Worm (Caenorhabditis elegans) whole organism, L4 larva: Measurements from ENCODE around the gene C14A4.13.
A peak's percentile ranks its signal among the peaks of the same experiment; 100 is the strongest.

Experiments
- F10B5.3 ChIP-seq: sonication (generic microtip); optimal IDR thresholded peaks from 2 replicates; lab custom pipeline; 2016; ENCODE audit warnings: mild to moderate bottlenecking, missing genetic modification characterization, missing compliant biosample characterization
- F26F4.8 ChIP-seq: fragments of 200-800 bp; sonication (Bioruptor generic); conservative IDR thresholded peaks from 2 replicates; pipeline ENCODE4 v1.3.6; 2022; ENCODE audit warnings: missing genetic modification characterization, missing compliant biosample characterization
- T26A8.4 ChIP-seq: fragments of 200-800 bp; sonication (Bioruptor generic); IDR thresholded peaks from 2 replicates; pipeline ENCODE4 v1.3.6; 2022; ENCODE audit warnings: missing genetic modification characterization, missing compliant biosample characterization
- Y48G9A.11 ChIP-seq: fragments of 200-800 bp; sonication (Bioruptor generic); IDR thresholded peaks from 2 replicates; pipeline ENCODE4 v1.3.6; 2022; ENCODE audit warnings: missing genetic modification reagents, missing genetic modification characterization, missing compliant biosample characterization
- Y5F2A.4 ChIP-seq: fragments of 200-800 bp; sonication (Bioruptor generic); optimal IDR thresholded peaks from 2 replicates; lab custom pipeline; 2018; ENCODE audit warnings: mild to moderate bottlenecking, missing genetic modification characterization, missing compliant biosample characterization
- Y75B8A.6 ChIP-seq: fragments of 200-800 bp; sonication (Bioruptor generic); IDR thresholded peaks from 2 replicates; pipeline ENCODE4 v1.3.6; 2022; ENCODE audit warnings: missing genetic modification reagents, missing genetic modification characterization, missing compliant biosample characterization
- ama-1 ChIP-seq: fragments of 150-350 bp; optimal IDR thresholded peaks from 2 replicates; lab custom pipeline; 2014; ENCODE audit warnings: inconsistent platforms, mixed read lengths
- attf-4 ChIP-seq: sonication (generic microtip); optimal IDR thresholded peaks from 3 replicates; lab custom pipeline; 2017; ENCODE audit warnings: missing biosample characterization, missing genetic modification characterization
- ceh-44 ChIP-seq: fragments of 200-800 bp; sonication (Bioruptor generic); IDR thresholded peaks from 2 replicates; pipeline ENCODE4 v1.3.6; 2022; ENCODE audit warnings: missing genetic modification reagents, missing genetic modification characterization, missing compliant biosample characterization
- ctbp-1 ChIP-seq: fragments of 200-800 bp; sonication (Bioruptor generic); IDR thresholded peaks from 2 replicates; pipeline ENCODE4 v1.3.6; 2022; ENCODE audit warnings: missing genetic modification reagents, missing genetic modification characterization, missing compliant biosample characterization
- daf-16 ChIP-seq, 3 experiments: sonication (generic microtip); optimal IDR thresholded peaks; 2 replicates each; lab custom pipeline; 2016 to 2017; ENCODE audit warnings: missing genetic modification characterization in 3 of 3, missing genetic modification reagents in 3 of 3, mild to moderate bottlenecking in 2 of 3, missing compliant biosample characterization in 2 of 3, missing biosample characterization in 1 of 3, moderate library complexity in 1 of 3
- daf-19 ChIP-seq: fragments of 200-800 bp; sonication (Bioruptor generic); conservative IDR thresholded peaks from 2 replicates; pipeline ENCODE4 v1.3.6; 2022; ENCODE audit warnings: missing genetic modification characterization, missing compliant biosample characterization
- daf-8 ChIP-seq: fragments of 200-800 bp; sonication (Bioruptor generic); IDR thresholded peaks from 2 replicates; pipeline ENCODE4 v1.3.6; 2022; ENCODE audit warnings: missing genetic modification characterization, missing compliant biosample characterization
- dmd-6 ChIP-seq: fragments of 200-800 bp; sonication (Bioruptor generic); IDR thresholded peaks from 2 replicates; pipeline ENCODE4 v1.3.6; 2022; ENCODE audit warnings: missing genetic modification reagents, missing genetic modification characterization, missing compliant biosample characterization
- dpl-1 ChIP-seq: fragments of 150-350 bp; optimal IDR thresholded peaks from 2 replicates; lab custom pipeline; 2014; ENCODE audit warnings: missing biosample characterization, missing genetic modification reagents, missing genetic modification characterization
- dve-1 ChIP-seq: sonication (generic microtip); optimal IDR thresholded peaks from 2 replicates; lab custom pipeline; 2017; ENCODE audit warnings: antibody characterized with exemption, mild to moderate bottlenecking, missing genetic modification characterization, missing compliant biosample characterization; ENCODE audit not compliant: insufficient read depth
- egl-27 ChIP-seq: sonication (generic microtip); optimal IDR thresholded peaks from 3 replicates; lab custom pipeline; 2017; ENCODE audit warnings: missing biosample characterization, missing genetic modification reagents, missing genetic modification characterization
- egl-43 ChIP-seq: fragments of 200-800 bp; sonication (Bioruptor generic); IDR thresholded peaks from 2 replicates; pipeline ENCODE4 v1.3.6; 2022; ENCODE audit warnings: missing genetic modification reagents, missing genetic modification characterization, missing compliant biosample characterization
- gei-8 ChIP-seq: fragments of 200-800 bp; sonication (Bioruptor generic); optimal IDR thresholded peaks from 2 replicates; lab custom pipeline; 2018; ENCODE audit warnings: mild to moderate bottlenecking, missing genetic modification characterization, missing compliant biosample characterization
- hif-1 ChIP-seq, 2 experiments: sonication (generic microtip); optimal IDR thresholded peaks; 2 replicates each; lab custom pipeline; 2016 to 2017; ENCODE audit warnings: missing compliant biosample characterization in 2 of 2, missing genetic modification characterization in 2 of 2, missing genetic modification reagents in 2 of 2, missing genotype in 2 of 2, mild to moderate bottlenecking in 1 of 2
- hlh-11 ChIP-seq: fragments of 200-800 bp; sonication (Bioruptor generic); optimal IDR thresholded peaks from 2 replicates; lab custom pipeline; 2018; ENCODE audit warnings: mild to moderate bottlenecking, missing genetic modification characterization, missing compliant biosample characterization
- jun-1 ChIP-seq: fragments of 150-350 bp; optimal IDR thresholded peaks from 2 replicates; lab custom pipeline; 2014; ENCODE audit warnings: missing biosample characterization, missing genetic modification reagents, missing genetic modification characterization
- lim-7 ChIP-seq: fragments of 200-800 bp; sonication (Bioruptor generic); IDR thresholded peaks from 2 replicates; pipeline ENCODE4 v1.3.6; 2022; ENCODE audit warnings: missing genetic modification characterization, missing compliant biosample characterization
- lin-13 ChIP-seq: fragments of 150-350 bp; optimal IDR thresholded peaks from 2 replicates; lab custom pipeline; 2014; ENCODE audit warnings: missing biosample characterization, missing genetic modification reagents, missing genetic modification characterization
- lin-15B ChIP-seq: fragments of 150-350 bp; sonication (generic microtip); optimal IDR thresholded peaks from 3 replicates; lab custom pipeline; 2014; ENCODE audit warnings: missing biosample characterization, missing genetic modification characterization
- lin-38 ChIP-seq: fragments of 200-800 bp; sonication (Bioruptor generic); IDR thresholded peaks from 2 replicates; pipeline ENCODE4 v1.3.6; 2022; ENCODE audit warnings: missing genetic modification reagents, missing genetic modification characterization, missing compliant biosample characterization
- lsy-2 ChIP-seq, 2 experiments: fragments of 150-350 bp in 1 of 2; sonication (generic microtip) in 1 of 2; optimal IDR thresholded peaks; 2 replicates each; lab custom pipeline; 2014 to 2017; ENCODE audit warnings: missing biosample characterization in 2 of 2, missing genetic modification characterization in 2 of 2
- mes-2 ChIP-seq: sonication (generic microtip); optimal IDR thresholded peaks from 2 replicates; lab custom pipeline; 2016; ENCODE audit warnings: missing genotype, mild to moderate bottlenecking, missing genetic modification characterization, missing compliant biosample characterization; ENCODE audit not compliant: poor library complexity, severe bottlenecking
- mxl-3 ChIP-seq: fragments of 200-800 bp; sonication (Bioruptor generic); optimal IDR thresholded peaks from 2 replicates; lab custom pipeline; 2018; ENCODE audit warnings: mild to moderate bottlenecking, missing genetic modification characterization, missing compliant biosample characterization
- nhr-111 ChIP-seq: fragments of 200-800 bp; sonication (Bioruptor generic); optimal IDR thresholded peaks from 2 replicates; lab custom pipeline; 2018; ENCODE audit warnings: mild to moderate bottlenecking, missing genetic modification characterization, missing compliant biosample characterization
- nhr-25 ChIP-seq: sonication (generic microtip); optimal IDR thresholded peaks from 2 replicates; lab custom pipeline; 2017; ENCODE audit warnings: missing genetic modification characterization, mild to moderate bottlenecking, missing compliant biosample characterization, antibody characterized with exemption, moderate library complexity, borderline replicate concordance; ENCODE audit not compliant: insufficient read depth
- nhr-28 ChIP-seq: fragments of 150-350 bp; optimal IDR thresholded peaks from 2 replicates; lab custom pipeline; 2014; ENCODE audit warnings: missing biosample characterization, missing genetic modification characterization
- nhr-42 ChIP-seq: fragments of 200-800 bp; sonication (Bioruptor generic); IDR thresholded peaks from 2 replicates; pipeline ENCODE4 v1.3.6; 2022; ENCODE audit warnings: missing genetic modification characterization, missing compliant biosample characterization
- nhr-6 ChIP-seq: fragments of 150-350 bp; optimal IDR thresholded peaks from 2 replicates; lab custom pipeline; 2014; ENCODE audit warnings: missing biosample characterization, missing genetic modification characterization
- nhr-76 ChIP-seq: fragments of 150-350 bp; optimal IDR thresholded peaks from 2 replicates; lab custom pipeline; 2014; ENCODE audit warnings: missing biosample characterization, missing genetic modification characterization
- nhr-77 ChIP-seq: fragments of 150-350 bp; optimal IDR thresholded peaks from 2 replicates; lab custom pipeline; 2014; ENCODE audit warnings: missing biosample characterization, missing genetic modification characterization
- php-3 ChIP-seq: fragments of 200-800 bp; sonication (Bioruptor generic); IDR thresholded peaks from 2 replicates; pipeline ENCODE4 v1.3.6; 2022; ENCODE audit warnings: missing genetic modification reagents, missing genetic modification characterization, missing compliant biosample characterization
- pqm-1 ChIP-seq: sonication (generic microtip); optimal IDR thresholded peaks from 2 replicates; lab custom pipeline; 2017; ENCODE audit warnings: missing biosample characterization, missing genetic modification characterization
- set-16 ChIP-seq: fragments of 200-800 bp; sonication (Bioruptor generic); IDR thresholded peaks from 2 replicates; pipeline ENCODE4 v1.3.6; 2022; ENCODE audit warnings: missing genetic modification reagents, missing genetic modification characterization, missing compliant biosample characterization
- skn-1 ChIP-seq: fragments of 150-350 bp; optimal IDR thresholded peaks from 2 replicates; lab custom pipeline; 2014; ENCODE audit warnings: missing biosample characterization, missing genetic modification characterization
- snpc-1.2 ChIP-seq: fragments of 200-800 bp; sonication (Bioruptor generic); IDR thresholded peaks from 2 replicates; pipeline ENCODE4 v1.3.6; 2022; ENCODE audit warnings: missing genetic modification reagents, missing genetic modification characterization, missing compliant biosample characterization
- tra-1 ChIP-seq: fragments of 200-800 bp; sonication (Bioruptor generic); IDR thresholded peaks from 2 replicates; pipeline ENCODE4 v1.3.6; 2022; ENCODE audit warnings: missing genetic modification reagents, missing genetic modification characterization, missing compliant biosample characterization
- unc-130 ChIP-seq: sonication (generic microtip); optimal IDR thresholded peaks from 2 replicates; lab custom pipeline; 2016; ENCODE audit warnings: missing genetic modification reagents, missing genetic modification characterization, missing compliant biosample characterization
- unc-62 ChIP-seq, 3 experiments: fragments of 150-350 bp in 1 of 3; sonication (generic microtip); optimal IDR thresholded peaks in 2 of 3; peaks in 1 of 3; 1 replicate in 1 of 3; 2 replicates in 2 of 3; lab custom pipeline; 2014 to 2017; ENCODE audit warnings: missing biosample characterization in 3 of 3, missing genetic modification characterization in 3 of 3, missing genetic modification reagents in 3 of 3, missing genotype in 1 of 3

Gene C14A4.13

DNA sequence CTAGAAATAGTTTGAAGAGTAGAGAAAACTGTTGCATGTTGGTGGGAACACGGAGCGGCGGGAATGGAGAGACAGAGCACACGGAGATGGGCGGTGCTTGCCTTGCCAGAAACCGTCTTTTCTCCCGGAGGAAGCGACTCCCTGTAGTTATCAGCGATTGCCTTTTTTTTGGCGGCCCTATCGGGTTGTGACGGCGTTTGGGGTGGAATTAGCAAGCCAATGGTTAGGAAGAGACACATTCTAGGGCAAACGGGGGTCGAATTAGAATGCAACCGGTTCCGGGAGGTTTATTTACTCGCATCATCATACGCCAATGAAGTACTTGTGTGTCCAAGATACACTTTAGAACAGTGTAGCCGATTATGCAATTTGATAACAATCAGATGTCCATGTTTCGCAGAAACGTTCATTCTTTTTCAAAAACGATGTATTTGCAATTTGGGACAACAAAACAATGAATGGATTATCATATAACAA, 39.4 kb downstream of the C14A4.13 start, which contains the start of gene lact-3:
lact-3 (minus strand) TSS at position 51 of the 477 bp plus-strand sequence.
- TF ChIP-seq nhr-76 (no peak), nhr-42 (GFP tag; lab: Robert Waterston, UW) (peak; percentile 49; the same call in 1 of the 2 replicates), nhr-28 (tag; lab: Kevin White, UChicago) (peak; percentile 65), tra-1 (GFP tag; lab: Robert Waterston, UW) (peak; percentile 62; the same call in 1 of the 2 replicates), dmd-6 (GFP tag; lab: Robert Waterston, UW) (peak; percentile 44), php-3 (GFP tag; lab: Robert Waterston, UW) (peak; percentile 51; the same call in 1 of the 2 replicates), Y5F2A.4 (GFP tag; lab: Kevin White, UChicago) (peak; percentile 20), lin-15B (tag; lab: Kevin White, UChicago) (no peak), set-16 (GFP tag; lab: Robert Waterston, UW) (peak; percentile 17; the same call in 1 of the 2 replicates), T26A8.4 (GFP tag; lab: Robert Waterston, UW) (peak; percentile 16; the same call in 1 of the 2 replicates), egl-27 (tag; lab: Kevin White, UChicago) (no peak), lim-7 (GFP tag; lab: Robert Waterston, UW) (peak; percentile 50; the same call in 1 of the 2 replicates), F26F4.8 (0 out of 2 replicates have a peak, but pooled peaks have one; percentile 40), ama-1 (lab: Kevin White, UChicago) (peak; percentile 58), Y75B8A.6 (GFP tag; lab: Robert Waterston, UW) (no peak), ctbp-1 (GFP tag; lab: Robert Waterston, UW) (0 out of 2 replicates have a peak, but pooled peaks have one; percentile 29), hlh-11 (tag; lab: Kevin White, UChicago) (peak; percentile 21), pqm-1 (tag; lab: Kevin White, UChicago) (peak; percentile 14), snpc-1.2 (GFP tag; lab: Robert Waterston, UW) (peak; percentile 15; the same call in 1 of the 2 replicates), egl-43 (GFP tag; lab: Robert Waterston, UW) (peak; percentile 41; the same call in 1 of the 2 replicates), jun-1 (tag; lab: Kevin White, UChicago) (no peak), Y48G9A.11 (GFP tag; lab: Robert Waterston, UW) (peak; percentile 40), unc-62 (GFP tag; optimal IDR thresholded peaks at IDR 0.05 in 1 of 2; lab: Kevin White, UChicago) (peak in 1 of 2 experiments; percentile 3), unc-62 (tag; optimal IDR thresholded peaks at IDR 0.05; lab: Kevin White, UChicago) (no peak), F10B5.3 (no peak), nhr-6 (tag; lab: Kevin White, UChicago) (no peak), lin-38 (peak; percentile 69), mes-2 (tag; lab: Kevin White, UChicago) (peak; percentile 57), daf-16 (GFP tag; optimal IDR thresholded peaks at IDR 0.05; lab: Kevin White, UChicago) (no peak), daf-16 (tag; optimal IDR thresholded peaks at IDR 0.05; lab: Kevin White, UChicago) (peak; percentile 36), mxl-3 (GFP tag; lab: Kevin White, UChicago) (peak; percentile 25), nhr-111 (GFP tag; lab: Kevin White, UChicago) (peak; percentile 41)

DNA sequence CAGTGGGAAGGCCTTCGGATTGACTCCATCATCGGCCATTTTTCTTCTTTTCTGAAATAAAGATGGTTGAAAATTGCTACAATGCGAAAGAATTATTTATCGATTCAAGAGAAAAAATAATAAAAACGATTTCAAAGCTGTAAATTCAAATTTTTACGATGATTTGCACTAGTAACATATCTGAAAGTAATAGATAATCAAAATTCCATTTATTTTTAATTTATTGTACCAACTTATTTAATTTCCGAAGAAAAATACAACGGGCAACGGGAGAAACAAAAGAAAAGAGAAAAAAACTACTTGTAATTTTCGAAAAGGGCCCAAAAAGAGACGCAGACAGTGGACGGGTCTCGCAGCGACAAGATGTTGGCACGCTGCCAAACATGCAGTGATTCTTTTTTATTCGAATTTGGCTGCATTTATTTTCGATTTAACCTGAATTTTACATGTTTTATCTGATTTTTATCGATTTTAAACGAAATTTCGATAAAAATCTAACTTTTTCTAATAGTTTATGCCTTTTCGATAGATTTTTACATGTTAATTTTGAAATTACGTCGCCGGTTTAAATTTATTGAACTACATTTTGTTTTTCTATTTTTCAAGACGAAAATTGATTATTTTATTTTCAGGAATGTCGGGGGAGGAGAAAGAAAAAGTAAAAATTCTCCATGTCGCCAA, 40.5 kb downstream of the C14A4.13 start, which contains the start of the genes snu-13 and rsp-7:
snu-13 (minus strand) TSS at position 51 of the 681 bp plus-strand sequence.
rsp-7 (plus strand) TSS at position 631 of the 681 bp plus-strand sequence.
- TF ChIP-seq mxl-3 (GFP tag; lab: Kevin White, UChicago) = peak; percentile 0
- peak; percentile 77 for TF ChIP-seq lin-38
- TF ChIP-seq daf-16 (GFP tag; optimal IDR thresholded peaks at IDR 0.05; lab: Kevin White, UChicago) = no peak
- TF ChIP-seq daf-16 (tag; optimal IDR thresholded peaks at IDR 0.05; lab: Kevin White, UChicago) = peak; percentile 12
- TF ChIP-seq skn-1 (tag; lab: Kevin White, UChicago) = no peak
- no peak for TF ChIP-seq ceh-44
- TF ChIP-seq hlh-11 (tag; lab: Kevin White, UChicago) = peak; percentile 65
- TF ChIP-seq attf-4 (tag; lab: Kevin White, UChicago) = no peak
- TF ChIP-seq daf-19 (GFP tag; lab: Robert Waterston, UW) = no peak
- no peak for TF ChIP-seq Y48G9A.11 (GFP tag; lab: Robert Waterston, UW)
- TF ChIP-seq nhr-25 (tag; lab: Kevin White, UChicago) = peak; percentile 60
- TF ChIP-seq T26A8.4 (GFP tag; lab: Robert Waterston, UW) = no peak
- TF ChIP-seq dpl-1 (GFP tag; lab: Kevin White, UChicago) = peak; percentile 78
- peak; percentile 71 for TF ChIP-seq lin-13 (GFP tag; lab: Kevin White, UChicago)
- TF ChIP-seq ctbp-1 (GFP tag; lab: Robert Waterston, UW) = no peak
- TF ChIP-seq lsy-2 (tag; optimal IDR thresholded peaks at IDR 0.05; lab: Kevin White, UChicago) = peak in 1 of 2 experiments; percentile 92
- peak in 1 of 2 experiments; percentile 44 for TF ChIP-seq hif-1 (tag; optimal IDR thresholded peaks at IDR 0.05; lab: Kevin White, UChicago)
- TF ChIP-seq dve-1 (tag; lab: Kevin White, UChicago) = peak; percentile 86
- peak; percentile 69 for TF ChIP-seq nhr-77 (tag; lab: Kevin White, UChicago)
- TF ChIP-seq unc-130 = no peak
- TF ChIP-seq gei-8 (GFP tag; lab: Kevin White, UChicago) = no peak
- peak; percentile 88 for TF ChIP-seq mes-2 (tag; lab: Kevin White, UChicago)
- no peak for TF ChIP-seq daf-8 (GFP tag; lab: Robert Waterston, UW)
- no peak for TF ChIP-seq egl-27 (tag; lab: Kevin White, UChicago)
